Worm (Caenorhabditis elegans): Measurements from ENCODE around the gene glc-1.

- TF ChIP-seq unc-86 (tag; optimal IDR thresholded peaks at IDR 0.05) (no peak), nhr-90 (tag; optimal IDR thresholded peaks at IDR 0.05; ENCODE audit: poor library complexity) (no peak), dpl-1 (GFP tag; optimal IDR thresholded peaks at IDR 0.05) (no peak), lir-3 (tag; optimal IDR thresholded peaks at IDR 0.05; ENCODE audit: poor library complexity) (no peak)
These were observed 10.5 kb downstream of the glc-1 start, which contains the start of the genes F21H7.2 and F21H7.12 for ce11 chrV:16229896-16230295.
